Fruit fly (Drosophila melanogaster) whole organism, adult: Measurements from ENCODE around the gene CG15296.
A peak's percentile ranks its signal among the peaks of the same experiment; 100 is the strongest.

ENCODE experiments used
- CG11617 ChIP-seq: fragments of 200-800 bp; sonication (Bioruptor generic); optimal IDR thresholded peaks from 2 replicates; lab custom pipeline; 2017; ENCODE audit warnings: mild to moderate bottlenecking, missing biosample characterization, missing genetic modification reagents, missing genetic modification characterization
- CG12768 ChIP-seq: fragments of 200-800 bp; sonication (Bioruptor generic); optimal IDR thresholded peaks from 2 replicates; lab custom pipeline; 2017; ENCODE audit warnings: missing biosample characterization, missing genetic modification characterization, mild to moderate bottlenecking, moderate library complexity, missing genetic modification reagents
- CG14711 ChIP-seq: fragments of 200-800 bp; sonication (Bioruptor generic); optimal IDR thresholded peaks from 2 replicates; lab custom pipeline; 2018; ENCODE audit warnings: missing biosample characterization, mild to moderate bottlenecking, missing genetic modification characterization, moderate library complexity
- CG1620 ChIP-seq: fragments of 200-800 bp; sonication (Bioruptor generic); optimal IDR thresholded peaks from 2 replicates; lab custom pipeline; 2016; ENCODE audit warnings: missing biosample characterization, missing genetic modification characterization
- CG33017 ChIP-seq: fragments of 200-800 bp; sonication (Bioruptor generic); optimal IDR thresholded peaks from 2 replicates; lab custom pipeline; 2018; ENCODE audit warnings: missing biosample characterization, mild to moderate bottlenecking, missing genetic modification characterization, moderate library complexity
- CG5204 ChIP-seq: fragments of 200-800 bp; sonication (Bioruptor generic); optimal IDR thresholded peaks from 2 replicates; lab custom pipeline; 2016; ENCODE audit warnings: missing biosample characterization, missing genetic modification characterization
- CG7045 ChIP-seq: fragments of 200-800 bp; sonication (Bioruptor generic); optimal IDR thresholded peaks from 2 replicates; lab custom pipeline; 2017; ENCODE audit warnings: missing biosample characterization, mild to moderate bottlenecking, missing genetic modification characterization
- CG7101 ChIP-seq: fragments of 200-800 bp; sonication (Bioruptor generic); optimal IDR thresholded peaks from 2 replicates; lab custom pipeline; 2018; ENCODE audit warnings: missing biosample characterization, mild to moderate bottlenecking, missing genetic modification characterization, moderate library complexity
- Clk ChIP-seq: fragments of 200-800 bp; sonication (Bioruptor generic); optimal IDR thresholded peaks from 2 replicates; lab custom pipeline; 2017; ENCODE audit warnings: missing biosample characterization, missing genetic modification characterization
- Crg-1 ChIP-seq: fragments of 200-800 bp; sonication (Bioruptor generic); optimal IDR thresholded peaks from 2 replicates; lab custom pipeline; 2016; ENCODE audit warnings: missing biosample characterization, missing genetic modification characterization
- Hr96 ChIP-seq: fragments of 200-800 bp; sonication (Bioruptor generic); optimal IDR thresholded peaks from 2 replicates; lab custom pipeline; 2016; ENCODE audit warnings: missing biosample characterization, missing genetic modification characterization
- Mnt ChIP-seq: fragments of 200-800 bp; sonication (Bioruptor generic); optimal IDR thresholded peaks from 2 replicates; lab custom pipeline; 2016; ENCODE audit warnings: missing biosample characterization, mild to moderate bottlenecking, missing genetic modification characterization
- bab1 ChIP-seq: fragments of 200-800 bp; sonication (Bioruptor generic); optimal IDR thresholded peaks from 3 replicates; lab custom pipeline; 2019; ENCODE audit warnings: missing biosample characterization, mild to moderate bottlenecking, missing genetic modification characterization, moderate library complexity
- cic ChIP-seq: fragments of 200-800 bp; sonication (Bioruptor generic); optimal IDR thresholded peaks from 2 replicates; lab custom pipeline; 2017; ENCODE audit warnings: missing biosample characterization, mild to moderate bottlenecking, missing genetic modification characterization, moderate library complexity
- cnc ChIP-seq, 2 experiments: fragments of >200 bp; optimal IDR thresholded peaks; 2 replicates each; lab custom pipeline; 2017
- kay ChIP-seq: fragments of 200-800 bp; sonication (Bioruptor generic); peaks from one replicate; lab custom pipeline; 2016; ENCODE audit warnings: missing biosample characterization, missing genetic modification characterization, borderline replicate concordance
- ovo ChIP-seq: fragments of 200-800 bp; sonication (Bioruptor generic); optimal IDR thresholded peaks from 2 replicates; lab custom pipeline; 2016; ENCODE audit warnings: missing biosample characterization, missing genetic modification characterization
- pad ChIP-seq: fragments of 200-800 bp; sonication (Bioruptor generic); optimal IDR thresholded peaks from 3 replicates; lab custom pipeline; 2017; ENCODE audit warnings: missing biosample characterization, missing genetic modification characterization, mild to moderate bottlenecking, moderate library complexity, missing genetic modification reagents
- tj ChIP-seq: fragments of 200-800 bp; sonication (Bioruptor generic); optimal IDR thresholded peaks from 3 replicates; lab custom pipeline; 2017; ENCODE audit warnings: missing biosample characterization, mild to moderate bottlenecking, missing genetic modification characterization, moderate library complexity
- toe ChIP-seq: fragments of 200-800 bp; sonication (Bioruptor generic); optimal IDR thresholded peaks from 2 replicates; lab custom pipeline; 2016; ENCODE audit warnings: missing biosample characterization, missing genetic modification characterization

The CG15296 gene

DNA sequence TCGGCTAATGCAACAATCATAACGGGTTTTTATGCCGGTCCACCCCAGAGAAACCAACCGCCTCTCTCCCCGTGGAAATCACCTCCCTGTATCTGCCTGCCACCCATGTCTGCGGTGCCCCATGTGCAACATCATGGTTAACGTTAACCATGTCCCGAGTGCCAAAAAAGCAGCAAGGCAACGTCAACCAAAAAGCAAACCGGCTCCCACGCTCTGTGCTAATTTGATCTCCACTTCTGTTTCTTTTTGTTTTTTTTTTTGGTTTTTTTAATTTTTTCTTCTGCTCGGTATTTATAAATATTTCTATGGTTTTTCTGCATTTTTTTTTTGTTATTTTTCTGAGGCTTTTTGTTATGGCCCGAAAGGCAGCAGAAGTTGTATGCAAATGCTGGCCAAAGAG, 10.6 kb upstream of the CG15296 start:
- TF ChIP-seq cic (GFP tag; lab: Kevin White, UChicago): no peak
- TF ChIP-seq Crg-1 (GFP tag; lab: Kevin White, UChicago): no peak
- no peak for TF ChIP-seq ovo (GFP tag; lab: Kevin White, UChicago)
- TF ChIP-seq CG1620 (GFP tag; lab: Kevin White, UChicago): no peak
- TF ChIP-seq toe: no peak
- TF ChIP-seq CG7101: no peak
- no peak for TF ChIP-seq CG14711
- no peak for TF ChIP-seq cnc (optimal IDR thresholded peaks at IDR 0.05; lab: Kevin White, UChicago)

DNA sequence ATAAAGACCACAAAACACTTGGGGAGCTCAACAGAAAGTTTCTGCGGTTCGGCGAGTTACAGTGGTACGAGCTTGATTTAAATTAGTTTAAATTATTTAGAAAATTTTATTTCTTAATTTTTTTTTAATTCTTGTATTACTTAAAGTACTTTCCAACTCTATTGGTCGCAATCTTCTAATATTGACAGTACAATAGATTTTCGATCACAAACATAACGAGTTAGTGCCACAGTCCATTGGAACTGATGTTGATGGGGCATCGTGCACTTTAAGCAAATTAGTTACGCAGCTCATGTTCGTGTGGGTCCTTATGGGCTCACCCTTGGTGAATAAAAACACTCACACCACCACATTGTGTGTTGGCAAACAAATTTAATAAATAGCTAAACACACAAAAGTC, 7.2 kb upstream of the CG15296 start:
- TF ChIP-seq CG5204: no peak
- TF ChIP-seq pad (GFP tag; lab: Kevin White, UChicago): no peak
- no peak for TF ChIP-seq toe
- no peak for TF ChIP-seq Crg-1 (GFP tag; lab: Kevin White, UChicago)
- no peak for TF ChIP-seq CG7045 (GFP tag; lab: Kevin White, UChicago)
- no peak for TF ChIP-seq cic (GFP tag; lab: Kevin White, UChicago)

DNA sequence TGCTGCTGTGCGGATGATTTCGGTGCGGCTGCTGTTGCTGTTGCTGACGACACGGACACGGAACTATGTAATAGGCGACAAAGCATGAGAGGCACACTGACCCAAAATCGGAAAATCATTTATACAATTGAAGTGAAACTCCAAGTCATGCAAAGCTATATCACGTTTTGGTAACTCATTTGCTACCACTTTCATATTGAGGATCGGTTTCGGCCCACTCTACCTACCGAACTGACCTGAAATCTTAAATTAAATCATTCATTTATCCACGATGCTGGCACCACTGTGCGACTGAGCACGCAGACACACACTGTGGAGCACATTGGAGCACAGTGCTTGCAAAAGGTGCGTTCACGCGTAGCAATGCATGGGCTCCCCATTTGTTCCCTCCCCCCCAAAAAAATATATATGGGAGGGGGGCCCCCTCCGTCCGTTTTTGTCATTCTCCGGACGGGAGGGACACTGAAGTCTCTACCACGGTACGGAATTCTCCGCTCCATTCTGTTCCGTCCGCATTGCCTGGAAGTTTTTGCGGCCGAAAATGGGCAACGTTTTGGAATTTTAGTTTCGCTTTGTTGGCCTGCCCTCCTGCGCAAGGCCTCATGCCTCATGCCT, 3.9 kb upstream of the CG15296 start:
- TF ChIP-seq tj (GFP tag; lab: Kevin White, UChicago) (no peak), cic (GFP tag; lab: Kevin White, UChicago) (no peak), CG7101 (no peak), cnc (optimal IDR thresholded peaks at IDR 0.05; lab: Kevin White, UChicago) (no peak), CG33017 (tag; lab: Kevin White, UChicago) (no peak), Mnt (GFP tag; lab: Kevin White, UChicago) (no peak), ovo (GFP tag; lab: Kevin White, UChicago) (no peak), pad (GFP tag; lab: Kevin White, UChicago) (no peak), Crg-1 (GFP tag; lab: Kevin White, UChicago) (no peak), bab1 (no peak), kay (no peak), CG12768 (GFP tag; lab: Kevin White, UChicago) (no peak), Clk (GFP tag; lab: Kevin White, UChicago) (no peak), CG7045 (GFP tag; lab: Kevin White, UChicago) (no peak)

DNA sequence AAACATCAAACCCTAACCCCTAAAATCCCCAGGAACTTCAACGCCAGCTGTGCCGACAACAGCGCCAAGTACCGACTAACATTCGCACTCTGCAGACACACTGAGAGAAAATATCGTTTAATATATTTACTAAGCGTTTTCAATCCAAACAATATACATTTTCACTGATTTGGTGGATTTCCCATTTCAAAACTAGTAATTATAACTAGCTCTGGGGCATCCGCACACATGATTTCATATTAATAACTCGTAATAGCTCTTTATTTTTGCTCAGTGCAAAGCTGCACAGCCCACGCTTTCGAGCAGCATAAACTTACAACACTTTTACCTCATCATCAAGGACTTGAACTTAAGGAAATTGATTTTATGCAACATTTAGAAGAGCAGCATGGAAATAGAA, 2.2 kb downstream of the CG15296 start:
- no peak for TF ChIP-seq cnc (optimal IDR thresholded peaks at IDR 0.05; lab: Kevin White, UChicago)
- TF ChIP-seq ovo (GFP tag; lab: Kevin White, UChicago): no peak
- TF ChIP-seq CG33017 (tag; lab: Kevin White, UChicago): no peak
- no peak for TF ChIP-seq bab1
- TF ChIP-seq CG7101: no peak
- TF ChIP-seq kay: no peak

DNA sequence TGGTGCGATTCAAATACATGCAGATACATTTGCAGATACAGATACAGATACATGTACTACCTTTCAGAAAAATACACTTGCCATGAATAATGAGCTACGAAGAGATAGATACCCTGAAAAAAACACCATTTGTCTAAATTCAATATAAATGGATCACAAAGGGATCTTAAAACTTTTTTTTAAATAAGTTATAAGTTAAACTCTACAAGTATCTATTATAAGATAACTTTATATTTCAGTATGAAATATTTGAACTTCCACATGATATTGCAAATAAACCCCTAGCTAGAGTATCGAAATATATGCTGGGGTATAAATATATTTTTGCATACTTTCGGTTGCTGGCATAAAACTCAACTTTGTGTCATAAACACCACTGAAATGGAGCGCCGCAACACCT, 5.0 kb downstream of the CG15296 start:
- TF ChIP-seq bab1: peak; percentile 48
- no peak for TF ChIP-seq Mnt (GFP tag; lab: Kevin White, UChicago)
- peak; percentile 20 for TF ChIP-seq CG14711

DNA sequence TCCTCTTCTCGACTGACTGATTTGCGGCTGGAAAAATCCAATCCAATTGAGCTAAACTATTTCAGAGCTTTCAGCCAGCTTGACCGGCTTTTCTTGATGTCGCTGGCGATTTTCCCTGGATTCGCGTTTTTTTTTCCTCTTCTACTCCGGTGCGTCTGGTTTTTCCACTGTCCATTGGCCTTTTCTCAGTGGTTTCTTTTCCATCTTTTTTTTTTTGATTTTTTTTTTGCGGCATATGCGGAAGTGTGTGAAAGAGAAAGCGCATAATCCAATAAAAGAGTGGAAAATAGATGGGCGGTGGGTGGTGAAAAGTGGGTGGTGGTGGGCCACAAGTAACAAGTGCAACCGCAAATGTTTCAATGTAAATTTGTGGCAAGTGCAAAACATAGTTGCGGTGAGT, 8.3 kb downstream of the CG15296 start:
- no peak for TF ChIP-seq CG12768 (GFP tag; lab: Kevin White, UChicago)
- no peak for TF ChIP-seq Mnt (GFP tag; lab: Kevin White, UChicago)
- TF ChIP-seq CG5204: no peak
- no peak for TF ChIP-seq cic (GFP tag; lab: Kevin White, UChicago)
- TF ChIP-seq Clk (GFP tag; lab: Kevin White, UChicago): no peak
- TF ChIP-seq ovo (GFP tag; lab: Kevin White, UChicago): no peak
- no peak for TF ChIP-seq CG11617
- no peak for TF ChIP-seq Crg-1 (GFP tag; lab: Kevin White, UChicago)
- TF ChIP-seq tj (GFP tag; lab: Kevin White, UChicago): no peak
- no peak for TF ChIP-seq bab1
- no peak for TF ChIP-seq pad (GFP tag; lab: Kevin White, UChicago)
- no peak for TF ChIP-seq kay
- TF ChIP-seq CG14711: no peak
- TF ChIP-seq CG7045 (GFP tag; lab: Kevin White, UChicago): no peak
- no peak for TF ChIP-seq CG33017 (tag; lab: Kevin White, UChicago)
- no peak for TF ChIP-seq CG1620 (GFP tag; lab: Kevin White, UChicago)
- no peak for TF ChIP-seq toe
- no peak for TF ChIP-seq cnc (optimal IDR thresholded peaks at IDR 0.05; lab: Kevin White, UChicago)
- TF ChIP-seq CG7101: no peak
- no peak for TF ChIP-seq Hr96

DNA sequence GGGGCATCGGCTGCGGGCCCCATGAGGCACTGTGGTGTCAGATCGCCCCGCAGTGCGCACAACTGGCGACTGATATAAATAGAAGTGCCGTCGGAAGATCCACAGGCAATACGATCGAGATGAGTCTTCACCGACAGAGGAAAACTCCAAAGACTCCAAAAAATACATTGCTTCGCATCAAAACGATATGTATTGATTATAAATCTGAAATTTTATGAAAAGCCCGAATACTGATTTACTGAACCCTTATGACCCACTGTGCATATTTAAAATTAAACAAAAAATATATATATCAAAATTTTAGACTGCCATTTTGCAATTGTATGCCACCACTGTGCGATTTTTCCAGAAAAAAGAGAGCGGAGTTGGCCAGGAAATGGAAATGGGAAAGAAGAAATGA, 9.0 kb downstream of the CG15296 start:
- TF ChIP-seq CG7045 (GFP tag; lab: Kevin White, UChicago): no peak
- TF ChIP-seq Crg-1 (GFP tag; lab: Kevin White, UChicago): no peak
- no peak for TF ChIP-seq Clk (GFP tag; lab: Kevin White, UChicago)
- TF ChIP-seq cic (GFP tag; lab: Kevin White, UChicago): no peak
- TF ChIP-seq Hr96: no peak
- TF ChIP-seq pad (GFP tag; lab: Kevin White, UChicago): no peak
- no peak for TF ChIP-seq CG11617
- no peak for TF ChIP-seq CG14711
- TF ChIP-seq CG1620 (GFP tag; lab: Kevin White, UChicago): no peak
